Fruit fly (Drosophila melanogaster): ENCODE measurements around the gene CG7556.

CG7556 gene

DNA sequence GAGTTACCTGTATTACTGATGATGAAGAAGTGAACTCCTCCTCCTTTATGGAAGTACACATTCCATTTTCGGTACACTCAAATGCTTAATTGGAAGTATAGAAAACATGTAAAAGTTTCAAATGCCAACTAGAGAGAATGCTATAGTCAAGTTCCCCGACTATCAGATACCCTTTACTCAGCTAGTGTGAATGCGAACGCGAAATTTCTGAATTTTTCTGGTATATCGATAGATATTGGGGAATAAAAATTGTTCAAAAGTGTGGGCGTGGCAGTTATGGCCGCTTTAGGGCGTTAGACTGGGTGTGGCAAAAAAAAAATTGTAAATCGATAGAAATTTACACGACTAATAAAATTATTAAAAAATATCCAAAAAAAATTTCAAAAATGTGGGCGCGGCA, 12.0 kb upstream of the CG7556 start:
- TF ChIP-seq psq (optimal IDR thresholded peaks at IDR 0.05) (no peak), h (optimal IDR thresholded peaks at IDR 0.05) (no peak), ttk (optimal IDR thresholded peaks at IDR 0.05) (no peak), Myc (optimal IDR thresholded peaks at IDR 0.05) (no peak), insv (optimal IDR thresholded peaks at IDR 0.05) (no peak), Sin3A (optimal IDR thresholded peaks at IDR 0.05) (no peak)

dm6 chrX:19191050-19191449, 11.4 kb upstream of the CG7556 start:
- TF ChIP-seq psq (optimal IDR thresholded peaks at IDR 0.05) (no peak), insv (optimal IDR thresholded peaks at IDR 0.05) (no peak), Myc (optimal IDR thresholded peaks at IDR 0.05) (no peak), Sin3A (optimal IDR thresholded peaks at IDR 0.05) (no peak)

DNA sequence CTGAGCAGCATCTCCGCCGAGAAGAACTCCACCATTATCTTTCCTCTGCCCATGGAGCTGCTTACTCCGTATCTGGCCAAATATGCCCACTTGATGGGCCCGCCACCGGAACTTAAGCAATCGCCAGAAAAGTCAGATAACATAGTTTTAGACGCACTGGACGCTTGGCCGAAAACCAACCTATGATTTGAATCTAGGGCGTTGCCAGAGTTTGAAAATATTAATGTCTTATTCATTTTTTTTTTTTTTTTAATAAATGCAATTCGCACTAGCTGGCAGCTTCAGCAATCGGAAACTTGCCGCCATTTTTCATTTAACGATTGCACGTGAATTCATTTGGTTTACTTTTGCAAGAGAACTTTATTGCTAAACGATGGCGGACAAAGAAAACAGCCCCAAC, 10.3 kb upstream of the CG7556 start, which contains the start of gene HP1D3csd:
TSS of gene HP1D3csd (plus strand) at position 312 of the 400 bp plus-strand sequence.
- TF ChIP-seq Sin3A (optimal IDR thresholded peaks at IDR 0.05) = no peak
- TF ChIP-seq psq (optimal IDR thresholded peaks at IDR 0.05) = no peak
- no peak for TF ChIP-seq insv (optimal IDR thresholded peaks at IDR 0.05)
- TF ChIP-seq ttk (optimal IDR thresholded peaks at IDR 0.05) = no peak
- no peak for TF ChIP-seq h (optimal IDR thresholded peaks at IDR 0.05)
- TF ChIP-seq Myc (optimal IDR thresholded peaks at IDR 0.05) = no peak

DNA sequence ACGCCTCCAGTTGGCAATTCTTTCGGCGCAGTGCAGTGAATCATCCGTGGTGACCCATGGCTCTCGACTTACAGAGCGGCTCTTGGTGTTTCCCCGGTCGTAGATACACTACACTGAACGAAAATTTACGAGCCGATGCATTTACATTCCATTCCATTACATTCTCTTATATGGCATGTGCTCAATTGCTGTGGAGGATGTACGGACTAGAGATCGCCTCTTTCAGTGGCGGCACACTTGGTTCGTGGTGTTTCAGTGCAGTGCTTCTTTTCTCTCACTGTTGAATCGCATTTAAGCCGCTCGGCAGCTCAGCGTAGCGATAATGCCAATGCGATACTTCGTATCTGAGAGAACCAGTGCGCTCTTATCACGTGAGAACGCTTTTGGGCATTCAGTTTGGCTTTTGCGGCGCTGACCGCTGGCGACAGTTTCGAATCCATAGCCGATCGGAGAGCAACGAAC, 8.0 kb upstream of the CG7556 start, which contains the start of gene Mec2:
TSS of gene Mec2 (plus strand) at position 412 of the 462 bp plus-strand sequence.
- TF ChIP-seq h (optimal IDR thresholded peaks at IDR 0.05) (no peak), Sin3A (optimal IDR thresholded peaks at IDR 0.05) (no peak), Myc (optimal IDR thresholded peaks at IDR 0.05) (no peak), insv (optimal IDR thresholded peaks at IDR 0.05) (no peak), ttk (optimal IDR thresholded peaks at IDR 0.05) (no peak), psq (optimal IDR thresholded peaks at IDR 0.05) (no peak)

dm6 chrX:19183121-19183520, 3.5 kb upstream of the CG7556 start, which contains the start of gene CG33253:
TSS of gene CG33253 (plus strand) at chrX:19183421.
- TF ChIP-seq Myc (optimal IDR thresholded peaks at IDR 0.05) (no peak), insv (optimal IDR thresholded peaks at IDR 0.05) (no peak), psq (optimal IDR thresholded peaks at IDR 0.05) (no peak), h (optimal IDR thresholded peaks at IDR 0.05) (no peak), Sin3A (optimal IDR thresholded peaks at IDR 0.05) (no peak)

- TF ChIP-seq Myc (optimal IDR thresholded peaks at IDR 0.05) (no peak), Sin3A (optimal IDR thresholded peaks at IDR 0.05) (no peak), ttk (optimal IDR thresholded peaks at IDR 0.05) (no peak), psq (optimal IDR thresholded peaks at IDR 0.05) (no peak), h (optimal IDR thresholded peaks at IDR 0.05) (no peak), insv (optimal IDR thresholded peaks at IDR 0.05) (no peak)
These were observed 4.6 kb downstream of the CG7556 start, which contains the start of gene CG33939 for dm6 chrX:19174850-19175571. TSS of gene CG33939 (minus strand) at chrX:19174900.

- TF ChIP-seq psq (optimal IDR thresholded peaks at IDR 0.05) = no peak
- no peak for TF ChIP-seq Myc (optimal IDR thresholded peaks at IDR 0.05)
- no peak for TF ChIP-seq Sin3A (optimal IDR thresholded peaks at IDR 0.05)
- TF ChIP-seq ttk (optimal IDR thresholded peaks at IDR 0.05) = no peak
- no peak for TF ChIP-seq insv (optimal IDR thresholded peaks at IDR 0.05)
- no peak for TF ChIP-seq h (optimal IDR thresholded peaks at IDR 0.05)
These were observed 5.5 kb downstream of the CG7556 start for dm6 chrX:19174092-19174491.

DNA sequence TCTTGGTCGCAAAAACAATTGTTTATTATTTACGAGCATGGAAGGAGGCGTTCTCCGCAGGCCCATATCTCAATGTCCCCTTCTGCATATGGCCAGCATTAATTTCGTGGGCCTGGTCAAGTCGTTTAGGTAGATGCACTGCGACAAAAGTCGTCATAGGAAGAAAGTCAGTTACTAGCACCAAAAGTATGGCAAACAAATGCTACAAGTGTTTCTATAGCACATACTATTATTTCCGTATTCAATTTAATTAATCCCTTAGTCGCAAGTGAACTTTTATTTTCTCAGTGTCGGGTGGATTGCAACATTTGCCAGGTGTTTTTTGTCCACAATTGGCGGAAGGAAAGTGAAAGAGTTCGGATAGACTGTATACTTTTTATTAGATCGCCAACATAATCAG, 6.7 kb downstream of the CG7556 start:
- TF ChIP-seq h (optimal IDR thresholded peaks at IDR 0.05) (no peak), psq (optimal IDR thresholded peaks at IDR 0.05) (no peak), Myc (optimal IDR thresholded peaks at IDR 0.05) (no peak), insv (optimal IDR thresholded peaks at IDR 0.05) (no peak), Sin3A (optimal IDR thresholded peaks at IDR 0.05) (no peak), ttk (optimal IDR thresholded peaks at IDR 0.05) (no peak)

DNA sequence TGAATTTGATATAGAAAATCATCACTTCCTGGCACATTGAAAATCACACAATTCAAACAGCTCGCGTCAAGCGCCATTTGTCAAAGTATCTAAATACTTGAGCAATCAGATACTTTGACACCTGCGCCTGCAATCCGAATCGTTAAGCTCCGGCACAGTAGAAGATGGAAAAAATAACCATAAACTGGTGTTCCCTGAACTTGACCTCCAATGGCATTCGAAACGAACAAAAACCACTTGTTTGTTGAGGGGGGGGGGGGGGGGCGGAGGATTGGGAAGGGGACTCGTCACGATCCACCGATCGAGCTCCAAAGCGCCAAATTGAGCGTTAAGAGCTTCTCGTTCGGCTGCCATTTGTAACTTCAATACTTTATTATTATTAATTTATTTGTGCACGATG, 7.7 kb downstream of the CG7556 start:
- TF ChIP-seq Myc (optimal IDR thresholded peaks at IDR 0.05) = no peak
- TF ChIP-seq psq (optimal IDR thresholded peaks at IDR 0.05) = no peak
- TF ChIP-seq Sin3A (optimal IDR thresholded peaks at IDR 0.05) = no peak
- TF ChIP-seq insv (optimal IDR thresholded peaks at IDR 0.05) = no peak
- TF ChIP-seq h (optimal IDR thresholded peaks at IDR 0.05) = no peak
- no peak for TF ChIP-seq ttk (optimal IDR thresholded peaks at IDR 0.05)

- TF ChIP-seq Myc (optimal IDR thresholded peaks at IDR 0.05) (no peak), ttk (optimal IDR thresholded peaks at IDR 0.05) (no peak), h (optimal IDR thresholded peaks at IDR 0.05) (no peak), Sin3A (optimal IDR thresholded peaks at IDR 0.05) (no peak), insv (optimal IDR thresholded peaks at IDR 0.05) (no peak), psq (optimal IDR thresholded peaks at IDR 0.05) (no peak)
These were observed 8.8 kb downstream of the CG7556 start, which contains the start of gene Inx5 for dm6 chrX:19170791-19171190. TSS of gene Inx5 (minus strand) at chrX:19170883.

dm6 chrX:19167586-19168403, 11.8 kb downstream of the CG7556 start:
- TF ChIP-seq h (optimal IDR thresholded peaks at IDR 0.05) = no peak
- no peak for TF ChIP-seq Myc (optimal IDR thresholded peaks at IDR 0.05)

DNA sequence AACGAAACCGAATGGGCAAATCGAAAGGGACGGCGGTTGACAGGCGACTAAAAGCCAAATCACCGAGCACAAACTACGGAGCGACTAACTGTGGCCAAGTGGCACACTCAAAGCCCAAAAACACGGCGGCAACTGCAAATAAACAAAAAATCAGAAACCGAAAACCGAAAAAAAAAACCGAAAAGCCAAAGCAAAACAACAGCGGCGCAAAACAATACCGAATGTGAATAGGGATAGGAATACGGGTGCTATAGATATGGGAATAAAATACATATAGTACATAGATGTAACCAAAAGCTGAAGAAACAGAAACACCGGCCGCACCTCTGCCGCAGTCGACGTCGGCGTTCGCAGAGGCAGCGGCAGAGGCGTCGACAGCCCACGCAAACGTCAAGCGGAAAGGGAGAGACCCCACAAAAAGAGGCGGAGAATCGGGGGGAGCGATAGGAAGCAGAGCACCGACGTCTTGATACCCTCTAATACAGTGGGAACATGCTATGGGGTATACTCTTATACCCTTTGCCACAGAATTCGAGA, 12.5 kb downstream of the CG7556 start, which contains the start of gene RhoGAP18B:
TSS of gene RhoGAP18B (minus strand) at position 51 of the 537 bp plus-strand sequence.
- TF ChIP-seq ttk (optimal IDR thresholded peaks at IDR 0.05) = no peak
- no peak for TF ChIP-seq insv (optimal IDR thresholded peaks at IDR 0.05)
- TF ChIP-seq Sin3A (optimal IDR thresholded peaks at IDR 0.05) = no peak
- no peak for TF ChIP-seq psq (optimal IDR thresholded peaks at IDR 0.05)
- TF ChIP-seq h (optimal IDR thresholded peaks at IDR 0.05) = no peak
- no peak for TF ChIP-seq Myc (optimal IDR thresholded peaks at IDR 0.05)

All from Kc167 (cell line).